Fruit fly (Drosophila melanogaster) whole organism, pupa: Measurements from ENCODE around the gene Sos.

Experiments
- CG10348 ChIP-seq: fragments of 200-800 bp; sonication (Bioruptor generic); IDR thresholded peaks from 2 replicates; pipeline ENCODE4 v1.3.6; 2022; ENCODE audit warnings: missing biosample characterization, missing genetic modification characterization
- CG13204 ChIP-seq: fragments of 200-800 bp; sonication (Bioruptor generic); optimal IDR thresholded peaks from 2 replicates; lab custom pipeline; 2018; ENCODE audit warnings: missing biosample characterization, mild to moderate bottlenecking, missing genetic modification characterization, moderate library complexity
- CG34367 ChIP-seq: fragments of 200-800 bp; sonication (Bioruptor generic); optimal IDR thresholded peaks from 2 replicates; lab custom pipeline; 2018; ENCODE audit warnings: missing biosample characterization, mild to moderate bottlenecking, missing genetic modification characterization
- CG4496 ChIP-seq: fragments of 200-800 bp; sonication (Bioruptor generic); IDR thresholded peaks from 3 replicates; pipeline ENCODE4 v1.3.6; 2022; ENCODE audit warnings: missing biosample characterization, missing genetic modification characterization
- CG8301 ChIP-seq: fragments of 200-800 bp; sonication (Bioruptor generic); optimal IDR thresholded peaks from 2 replicates; lab custom pipeline; 2018; ENCODE audit warnings: missing biosample characterization, mild to moderate bottlenecking, missing genetic modification characterization
- CG9948 ChIP-seq: fragments of 200-800 bp; sonication (Bioruptor generic); optimal IDR thresholded peaks from 2 replicates; lab custom pipeline; 2018; ENCODE audit warnings: missing biosample characterization, mild to moderate bottlenecking, missing genetic modification characterization, moderate library complexity
- D1 ChIP-seq: fragments of 200-800 bp; sonication (Bioruptor generic); optimal IDR thresholded peaks from 2 replicates; lab custom pipeline; 2018; ENCODE audit warnings: missing biosample characterization, mild to moderate bottlenecking, missing genetic modification characterization, moderate library complexity
- EcR ChIP-seq: fragments of 200-800 bp; sonication (Bioruptor generic); optimal IDR thresholded peaks from 3 replicates; lab custom pipeline; 2019; ENCODE audit warnings: missing biosample characterization, missing genetic modification characterization, mild to moderate bottlenecking, moderate library complexity, missing genetic modification reagents
- Snoo ChIP-seq: fragments of 200-800 bp; sonication (Bioruptor generic); optimal IDR thresholded peaks from 3 replicates; lab custom pipeline; 2017; ENCODE audit warnings: missing biosample characterization, mild to moderate bottlenecking, missing genetic modification characterization, inconsistent platforms
- gl ChIP-seq: fragments of 200-800 bp; sonication (Bioruptor generic); optimal IDR thresholded peaks from 2 replicates; lab custom pipeline; 2018; ENCODE audit warnings: missing biosample characterization, mild to moderate bottlenecking, missing genetic modification characterization

DNA sequence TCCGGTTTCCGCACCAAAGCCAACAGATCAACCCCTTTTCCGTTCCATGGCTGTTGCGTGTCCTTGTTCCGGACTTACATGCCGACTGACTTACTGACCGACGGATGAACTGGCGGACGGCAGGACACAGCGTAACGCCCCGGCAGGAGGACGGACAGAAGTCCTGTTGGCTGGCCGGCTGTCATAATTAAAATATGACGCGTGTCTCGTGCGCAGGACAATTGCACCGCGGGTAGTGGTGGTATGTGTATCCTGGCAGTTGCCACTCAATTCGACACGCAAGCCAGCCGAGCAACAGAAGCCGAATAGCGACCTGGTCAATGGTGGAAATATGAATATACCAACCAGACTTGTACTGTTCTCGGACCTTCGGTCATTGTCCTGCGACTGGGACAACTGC is 55.8 kb downstream of the Sos start:
- TF ChIP-seq gl (tag; lab: Kevin White, UChicago) (no peak), CG8301 (tag; lab: Kevin White, UChicago) (no peak), Snoo (tag; lab: Kevin White, UChicago) (no peak), CG13204 (GFP tag; lab: Kevin White, UChicago) (no peak), CG34367 (no peak), EcR (no peak), D1 (tag; lab: Kevin White, UChicago) (no peak), CG9948 (tag; lab: Kevin White, UChicago) (no peak), CG4496 (GFP tag; lab: Robert Waterston, UW) (no peak), CG10348 (GFP tag; lab: Robert Waterston, UW) (no peak)
